Worm (Caenorhabditis elegans) whole organism, young adult: ENCODE data around the gene gcy-8.

ENCODE experiments used
- Y56A3A.18 ChIP-seq: fragments of 200-800 bp; sonication (Bioruptor generic); IDR thresholded peaks from 2 replicates; pipeline ENCODE4 v1.3.6; 2022; ENCODE audit warnings: missing genetic modification reagents, missing genetic modification characterization, missing compliant biosample characterization
- him-1 ChIP-seq: sonication (generic microtip); optimal IDR thresholded peaks from 2 replicates; lab custom pipeline; 2016; ENCODE audit warnings: missing genotype, missing genetic modification reagents, missing genetic modification characterization, missing compliant biosample characterization
- lir-1 ChIP-seq: fragments of 200-800 bp; sonication (Bioruptor generic); conservative IDR thresholded peaks from 2 replicates; pipeline ENCODE4 v1.3.6; 2022; ENCODE audit warnings: missing genetic modification reagents, missing genetic modification characterization, missing compliant biosample characterization
- mes-4 ChIP-seq: sonication (generic microtip); optimal IDR thresholded peaks from 2 replicates; lab custom pipeline; 2016; ENCODE audit warnings: missing genotype, missing genetic modification characterization, missing compliant biosample characterization
- nfya-1 ChIP-seq: sonication (generic microtip); optimal IDR thresholded peaks from 2 replicates; lab custom pipeline; 2017; ENCODE audit warnings: antibody characterized with exemption, missing compliant biosample characterization, missing genetic modification characterization, borderline replicate concordance; ENCODE audit not compliant: insufficient read depth
- sea-2 ChIP-seq: fragments of 200-800 bp; sonication (Bioruptor generic); IDR thresholded peaks from 2 replicates; pipeline ENCODE4 v1.3.6; 2022; ENCODE audit warnings: missing genetic modification characterization, missing compliant biosample characterization
- unc-62 ChIP-seq: fragments of 150-350 bp; optimal IDR thresholded peaks from 2 replicates; lab custom pipeline; 2014; ENCODE audit warnings: missing biosample characterization, missing genetic modification reagents, missing genetic modification characterization

ce11 chrIV:7906643-7907042, 21.3 kb upstream of the gcy-8 start:
- TF ChIP-seq mes-4 (tag; lab: Kevin White, UChicago) (no peak), Y56A3A.18 (GFP tag; lab: Robert Waterston, UW) (no peak), unc-62 (GFP tag; lab: Kevin White, UChicago) (no peak), nfya-1 (tag; lab: Kevin White, UChicago) (no peak), him-1 (tag; lab: Kevin White, UChicago) (no peak), lir-1 (GFP tag; lab: Robert Waterston, UW) (no peak), sea-2 (GFP tag; lab: Robert Waterston, UW) (no peak)
